Worm (Caenorhabditis elegans) whole organism, L2 larva: ENCODE measurements around the gene srw-120.

Experiments
- C34F6.9 ChIP-seq: fragments of 150-350 bp; optimal IDR thresholded peaks from 2 replicates; lab custom pipeline; 2014; ENCODE audit warnings: missing biosample characterization, missing genetic modification characterization
- F13H6.1 ChIP-seq: sonication (generic microtip); optimal IDR thresholded peaks from 2 replicates; lab custom pipeline; 2016; ENCODE audit warnings: missing genetic modification characterization, missing compliant biosample characterization
- R02D3.7 ChIP-seq: fragments of 150-350 bp; optimal IDR thresholded peaks from 2 replicates; lab custom pipeline; 2014; ENCODE audit warnings: missing biosample characterization, missing genetic modification characterization
- Y55F3AM.14 ChIP-seq: fragments of 200-800 bp; sonication (Bioruptor generic); optimal IDR thresholded peaks from 2 replicates; lab custom pipeline; 2018; ENCODE audit warnings: mild to moderate bottlenecking, missing genetic modification characterization, missing compliant biosample characterization
- ZK546.5 ChIP-seq: sonication (generic microtip); optimal IDR thresholded peaks from 2 replicates; lab custom pipeline; 2017; ENCODE audit warnings: missing biosample characterization, missing genetic modification characterization
- alr-1 ChIP-seq: fragments of 150-350 bp; optimal IDR thresholded peaks from 2 replicates; lab custom pipeline; 2014; ENCODE audit warnings: missing biosample characterization, missing genetic modification characterization
- aly-2 ChIP-seq: fragments of 150-350 bp; optimal IDR thresholded peaks from 2 replicates; lab custom pipeline; 2014; ENCODE audit warnings: missing biosample characterization, missing genetic modification characterization
- ama-1 ChIP-seq: fragments of 150-350 bp; optimal IDR thresholded peaks from 2 replicates; lab custom pipeline; 2018; ENCODE audit warnings: inconsistent platforms
- blmp-1 ChIP-seq: sonication (generic microtip); optimal IDR thresholded peaks from 2 replicates; lab custom pipeline; 2017; ENCODE audit warnings: missing genetic modification characterization, mild to moderate bottlenecking, missing compliant biosample characterization, antibody characterized with exemption, moderate library complexity; ENCODE audit not compliant: insufficient read depth
- ceh-16 ChIP-seq: fragments of 150-350 bp; optimal IDR thresholded peaks from 2 replicates; lab custom pipeline; 2014; ENCODE audit warnings: missing biosample characterization, missing genetic modification characterization
- ceh-82 ChIP-seq: fragments of 150-350 bp; optimal IDR thresholded peaks from 2 replicates; lab custom pipeline; 2014; ENCODE audit warnings: missing biosample characterization, missing genetic modification characterization
- crh-2 ChIP-seq: sonication (generic microtip); optimal IDR thresholded peaks from 2 replicates; lab custom pipeline; 2017; ENCODE audit warnings: missing biosample characterization, missing genetic modification characterization
- egl-27 ChIP-seq: sonication (generic microtip); optimal IDR thresholded peaks from 3 replicates; lab custom pipeline; 2017; ENCODE audit warnings: missing biosample characterization, missing genetic modification reagents, missing genetic modification characterization
- elt-1 ChIP-seq: fragments of 150-350 bp; optimal IDR thresholded peaks from 2 replicates; lab custom pipeline; 2014; ENCODE audit warnings: missing biosample characterization, missing genetic modification characterization
- fos-1 ChIP-seq: fragments of 150-350 bp; optimal IDR thresholded peaks from 2 replicates; lab custom pipeline; 2014; ENCODE audit warnings: missing biosample characterization, missing genetic modification characterization
- gmeb-1 ChIP-seq: fragments of 150-350 bp; optimal IDR thresholded peaks from 2 replicates; lab custom pipeline; 2014; ENCODE audit warnings: missing biosample characterization, missing genetic modification characterization
- lin-11 ChIP-seq: fragments of 150-350 bp; sonication (generic microtip); optimal IDR thresholded peaks from 2 replicates; lab custom pipeline; 2014; ENCODE audit warnings: missing biosample characterization, missing genetic modification characterization, inconsistent platforms, mixed read lengths
- lin-13 ChIP-seq: fragments of 150-350 bp; optimal IDR thresholded peaks from 2 replicates; lab custom pipeline; 2014; ENCODE audit warnings: missing biosample characterization, missing genetic modification reagents, missing genetic modification characterization
- lin-39 ChIP-seq: fragments of 150-350 bp; optimal IDR thresholded peaks from 2 replicates; lab custom pipeline; 2014; ENCODE audit warnings: missing biosample characterization, missing genetic modification reagents, missing genetic modification characterization
- lsy-2 ChIP-seq, 2 experiments: fragments of 150-350 bp in 1 of 2; sonication (generic microtip) in 1 of 2; optimal IDR thresholded peaks; 2 replicates each; lab custom pipeline; 2014 to 2017; ENCODE audit warnings: missing biosample characterization in 2 of 2, missing genetic modification characterization in 2 of 2
- mab-5 ChIP-seq: fragments of 150-350 bp; optimal IDR thresholded peaks from 2 replicates; lab custom pipeline; 2014; ENCODE audit warnings: missing biosample characterization, missing genetic modification characterization
- mbf-1 ChIP-seq: sonication (generic microtip); optimal IDR thresholded peaks from 2 replicates; lab custom pipeline; 2017; ENCODE audit warnings: missing biosample characterization, missing genetic modification characterization
- mdl-1 ChIP-seq, 2 experiments: fragments of 150-350 bp in 1 of 2; sonication (generic microtip) in 1 of 2; optimal IDR thresholded peaks; 2 replicates each; lab custom pipeline; 2017; ENCODE audit warnings: missing biosample characterization in 2 of 2, missing genetic modification characterization in 2 of 2
- nhr-10 ChIP-seq: sonication (generic microtip); optimal IDR thresholded peaks from 2 replicates; lab custom pipeline; 2017; ENCODE audit warnings: missing biosample characterization, missing genetic modification characterization
- nhr-11 ChIP-seq: fragments of 150-350 bp; optimal IDR thresholded peaks from 2 replicates; lab custom pipeline; 2014; ENCODE audit warnings: missing biosample characterization, missing genetic modification characterization
- nhr-12 ChIP-seq: fragments of 150-350 bp; optimal IDR thresholded peaks from 2 replicates; lab custom pipeline; 2014; ENCODE audit warnings: missing biosample characterization, missing genetic modification characterization
- nhr-129 ChIP-seq: fragments of 150-350 bp; optimal IDR thresholded peaks from 2 replicates; lab custom pipeline; 2014; ENCODE audit warnings: missing biosample characterization, missing genetic modification characterization
- nhr-23 ChIP-seq: fragments of 150-350 bp; optimal IDR thresholded peaks from 2 replicates; lab custom pipeline; 2014; ENCODE audit warnings: missing biosample characterization, missing genetic modification reagents, missing genetic modification characterization
- nhr-237 ChIP-seq: fragments of 150-350 bp; optimal IDR thresholded peaks from 2 replicates; lab custom pipeline; 2014; ENCODE audit warnings: missing biosample characterization, missing genetic modification characterization
- nhr-25 ChIP-seq: fragments of 150-350 bp; sonication (generic microtip); optimal IDR thresholded peaks from 3 replicates; lab custom pipeline; 2014; ENCODE audit warnings: missing biosample characterization, missing genetic modification characterization
- nhr-6 ChIP-seq: fragments of 150-350 bp; optimal IDR thresholded peaks from 2 replicates; lab custom pipeline; 2014; ENCODE audit warnings: missing biosample characterization, missing genetic modification characterization
- skn-1 ChIP-seq: sonication (generic microtip); optimal IDR thresholded peaks from 2 replicates; lab custom pipeline; 2017; ENCODE audit warnings: missing biosample characterization, missing genetic modification characterization
- sma-3 ChIP-seq: sonication (generic microtip); optimal IDR thresholded peaks from 2 replicates; lab custom pipeline; 2016; ENCODE audit warnings: missing genetic modification reagents, missing genetic modification characterization, missing compliant biosample characterization
- sma-9 ChIP-seq, 2 experiments: fragments of 150-350 bp in 1 of 2; sonication (generic microtip) in 1 of 2; optimal IDR thresholded peaks; 2 replicates each; lab custom pipeline; 2014 to 2016; ENCODE audit warnings: missing genetic modification characterization in 2 of 2, mild to moderate bottlenecking in 1 of 2, missing biosample characterization in 1 of 2, missing compliant biosample characterization in 1 of 2, missing genetic modification reagents in 1 of 2, moderate library complexity in 1 of 2
- snpc-4 ChIP-seq: fragments of 150-350 bp; optimal IDR thresholded peaks from 2 replicates; lab custom pipeline; 2014; ENCODE audit warnings: missing biosample characterization, missing genetic modification characterization
- unc-39 ChIP-seq: fragments of 150-350 bp; optimal IDR thresholded peaks from 2 replicates; lab custom pipeline; 2014; ENCODE audit warnings: missing biosample characterization, missing genetic modification characterization
- zag-1 ChIP-seq: fragments of 150-350 bp; optimal IDR thresholded peaks from 2 replicates; lab custom pipeline; 2014; ENCODE audit warnings: missing biosample characterization, missing genetic modification characterization
- ztf-11 ChIP-seq: sonication (generic microtip); optimal IDR thresholded peaks from 2 replicates; lab custom pipeline; 2017; ENCODE audit warnings: missing biosample characterization, missing genetic modification characterization
- ztf-4 ChIP-seq: fragments of 150-350 bp; optimal IDR thresholded peaks from 2 replicates; lab custom pipeline; 2014; ENCODE audit warnings: missing biosample characterization, missing genetic modification characterization

srw-120 gene

DNA sequence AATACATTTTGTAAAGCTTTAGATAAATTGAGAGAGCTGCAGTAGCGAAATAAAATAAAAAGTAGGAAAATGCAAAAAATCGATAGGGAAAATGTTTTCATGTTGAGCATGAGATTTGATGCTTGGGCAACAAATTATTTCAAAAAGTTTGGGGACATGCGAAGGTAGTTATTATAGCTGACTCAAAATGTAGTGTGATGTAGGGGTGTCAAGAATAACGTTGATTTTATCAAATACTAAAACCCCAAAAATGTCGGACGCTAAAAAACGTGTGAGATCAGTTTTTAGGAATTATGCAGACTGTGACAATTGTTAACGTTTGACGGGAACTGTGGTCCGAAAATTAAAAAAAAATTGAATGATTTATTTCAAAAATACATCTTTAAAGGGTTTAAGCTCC is 25.3 kb upstream of the srw-120 start, which contains the start of gene irld-12:
Gene irld-12 (minus strand): TSS at position 101 of the 400 bp plus-strand sequence.
- no peak for TF ChIP-seq snpc-4
- no peak for TF ChIP-seq Y55F3AM.14
- no peak for TF ChIP-seq mbf-1 (tag; lab: Kevin White, UChicago)
- no peak for TF ChIP-seq lsy-2 (tag; optimal IDR thresholded peaks at IDR 0.05; lab: Kevin White, UChicago)
- TF ChIP-seq fos-1, result no peak
- TF ChIP-seq F13H6.1 (tag; lab: Kevin White, UChicago), result no peak
- no peak for TF ChIP-seq nhr-6
- TF ChIP-seq skn-1, result no peak
- no peak for TF ChIP-seq ceh-82 (tag; lab: Kevin White, UChicago)
- no peak for TF ChIP-seq egl-27 (tag; lab: Kevin White, UChicago)
- no peak for TF ChIP-seq mab-5 (tag; lab: Kevin White, UChicago)
- no peak for TF ChIP-seq ama-1
- no peak for TF ChIP-seq nhr-25 (tag; lab: Kevin White, UChicago)
- TF ChIP-seq aly-2 (tag; lab: Kevin White, UChicago), result no peak
- no peak for TF ChIP-seq crh-2 (tag; lab: Kevin White, UChicago)
- TF ChIP-seq unc-39, result no peak
- no peak for TF ChIP-seq nhr-11 (tag; lab: Kevin White, UChicago)
- no peak for TF ChIP-seq nhr-12 (tag; lab: Kevin White, UChicago)
- no peak for TF ChIP-seq zag-1 (tag; lab: Kevin White, UChicago)
- no peak for TF ChIP-seq lin-11

DNA sequence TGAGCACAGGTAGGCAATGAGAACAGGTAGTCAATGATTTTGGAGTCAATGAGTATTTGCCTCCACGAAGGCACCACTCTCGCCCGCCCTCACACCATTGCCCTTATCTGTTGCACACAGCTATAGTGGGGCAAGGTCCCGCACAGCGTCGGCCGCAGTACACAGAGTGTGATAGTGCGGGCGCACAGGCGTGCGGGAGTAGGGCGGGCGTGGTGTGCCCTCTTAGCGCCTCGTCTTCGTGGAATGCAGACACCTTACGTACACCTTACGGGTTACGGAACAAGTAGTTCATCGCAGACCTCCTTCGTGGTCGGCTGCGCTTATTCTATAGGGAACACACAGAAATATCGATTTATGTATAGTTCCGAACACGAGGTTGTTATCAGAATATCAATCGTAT is 21.9 kb upstream of the srw-120 start:
- TF ChIP-seq ama-1 (no peak), elt-1 (tag; lab: Kevin White, UChicago) (no peak), sma-3 (GFP tag; lab: Kevin White, UChicago) (no peak), nhr-10 (tag; lab: Kevin White, UChicago) (no peak), nhr-11 (tag; lab: Kevin White, UChicago) (no peak), mdl-1 (tag; optimal IDR thresholded peaks at IDR 0.05; lab: Kevin White, UChicago) (no peak), nhr-129 (tag; lab: Kevin White, UChicago) (no peak), nhr-12 (tag; lab: Kevin White, UChicago) (no peak), ztf-11 (no peak), F13H6.1 (tag; lab: Kevin White, UChicago) (no peak)

DNA sequence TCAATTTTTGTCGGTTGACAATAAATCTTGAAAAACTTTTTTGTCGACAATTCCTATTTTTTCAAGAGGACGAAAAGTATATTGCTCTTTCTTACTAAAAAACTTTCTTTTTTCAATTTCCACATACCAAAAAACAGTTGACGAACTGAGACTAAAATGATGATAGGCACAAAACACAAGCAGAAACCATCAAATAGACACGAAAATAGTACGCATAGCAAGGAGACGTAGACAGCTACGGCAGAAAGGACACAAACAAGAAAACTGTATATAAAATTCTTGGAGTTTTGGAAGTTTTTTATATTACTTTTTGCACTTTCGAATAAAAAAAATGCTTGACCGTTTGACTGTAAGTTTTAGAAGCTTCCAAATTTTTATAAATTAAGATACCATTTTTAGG is 18.2 kb upstream of the srw-120 start, which contains the start of gene K12D9.1:
Gene K12D9.1 (plus strand): TSS at position 301 of the 400 bp plus-strand sequence.
- TF ChIP-seq nhr-25 (tag; lab: Kevin White, UChicago) (no peak), ZK546.5 (tag; lab: Kevin White, UChicago) (no peak), ceh-16 (no peak), alr-1 (tag; lab: Kevin White, UChicago) (no peak)

ce11 chrV:3011394-3011793 is 15.4 kb upstream of the srw-120 start, which contains the start of gene srw-135:
Gene srw-135, minus strand, starts transcription at chrV:3011494.
- TF ChIP-seq nhr-12 (tag; lab: Kevin White, UChicago) (no peak), aly-2 (tag; lab: Kevin White, UChicago) (no peak), ztf-4 (tag; lab: Kevin White, UChicago) (no peak), nhr-23 (no peak), blmp-1 (tag; lab: Kevin White, UChicago) (no peak)
- TF ChIP-seq, all 48 proteins: peak for 0

ce11 chrV:3010468-3010867 is 14.5 kb upstream of the srw-120 start, which contains the start of gene srw-136:
Gene srw-136, minus strand, starts transcription at chrV:3010568.
- no peak for TF ChIP-seq nhr-23
- no peak for TF ChIP-seq mab-5 (tag; lab: Kevin White, UChicago)
- TF ChIP-seq gmeb-1 (tag; lab: Kevin White, UChicago), result no peak
- TF ChIP-seq nhr-129 (tag; lab: Kevin White, UChicago), result no peak
- no peak for TF ChIP-seq R02D3.7 (tag; lab: Kevin White, UChicago)
- no peak for TF ChIP-seq zag-1 (tag; lab: Kevin White, UChicago)
- TF ChIP-seq sma-9 (GFP tag; optimal IDR thresholded peaks at IDR 0.05; lab: Kevin White, UChicago), result no peak
- no peak for TF ChIP-seq sma-9 (tag; optimal IDR thresholded peaks at IDR 0.05; lab: Kevin White, UChicago)
- TF ChIP-seq mbf-1 (tag; lab: Kevin White, UChicago), result no peak
- no peak for TF ChIP-seq nhr-25 (tag; lab: Kevin White, UChicago)
- TF ChIP-seq fos-1, result no peak
- TF ChIP-seq elt-1 (tag; lab: Kevin White, UChicago), result no peak
- no peak for TF ChIP-seq Y55F3AM.14
- no peak for TF ChIP-seq ztf-4 (tag; lab: Kevin White, UChicago)
- TF ChIP-seq F13H6.1 (tag; lab: Kevin White, UChicago), result no peak
- no peak for TF ChIP-seq C34F6.9
- no peak for TF ChIP-seq lin-13 (GFP tag; lab: Kevin White, UChicago)
- no peak for TF ChIP-seq nhr-237 (tag; lab: Kevin White, UChicago)
- TF ChIP-seq unc-39, result no peak
- no peak for TF ChIP-seq ztf-11
- TF ChIP-seq lin-39, result no peak
- TF ChIP-seq, all 48 proteins: peak for 0
